Worm (Caenorhabditis elegans): ENCODE measurements around the gene sra-1.
A peak's percentile ranks its signal among the peaks of the same experiment; 100 is the strongest.

Gene sra-1

ce11 chrII:9521570-9521969 lies at the start of gene sra-1:
Gene sra-1 (minus strand): TSS chrII:9521670.
- no peak for TF ChIP-seq sdc-2 (tag; optimal IDR thresholded peaks at IDR 0.05)
- TF ChIP-seq ztf-16 (tag; optimal IDR thresholded peaks at IDR 0.05), result no peak
- TF ChIP-seq ceh-34 (tag; optimal IDR thresholded peaks at IDR 0.05), result no peak
- no peak for TF ChIP-seq ama-1 (optimal IDR thresholded peaks at IDR 0.05)
- TF ChIP-seq che-1 (tag; optimal IDR thresholded peaks at IDR 0.05), result no peak
- TF ChIP-seq unc-3 (GFP tag; conservative IDR thresholded peaks at IDR 0.05), result no peak
- TF ChIP-seq unc-3 (tag; optimal IDR thresholded peaks at IDR 0.05), result no peak
- no peak for TF ChIP-seq ceh-30 (tag; optimal IDR thresholded peaks at IDR 0.05)
- no peak for TF ChIP-seq pax-1 (tag; optimal IDR thresholded peaks at IDR 0.05)
- TF ChIP-seq ceh-18 (tag; optimal IDR thresholded peaks at IDR 0.05), result no peak
- no peak for TF ChIP-seq rnt-1 (tag; optimal IDR thresholded peaks at IDR 0.05)
- TF ChIP-seq ceh-6 (GFP tag; optimal IDR thresholded peaks at IDR 0.05), result no peak
- no peak for TF ChIP-seq ceh-45 (GFP tag; IDR thresholded peaks at IDR 0.05)
- no peak for TF ChIP-seq C08G9.2 (tag; optimal IDR thresholded peaks at IDR 0.05)
- no peak for TF ChIP-seq sox-4 (tag; optimal IDR thresholded peaks at IDR 0.05)
- TF ChIP-seq K02D7.2 (tag; optimal IDR thresholded peaks at IDR 0.05), result no peak
- no peak for TF ChIP-seq ceh-31 (tag; optimal IDR thresholded peaks at IDR 0.05)
- no peak for TF ChIP-seq tbx-7 (tag; optimal IDR thresholded peaks at IDR 0.05)
- TF ChIP-seq hlh-15 (tag; optimal IDR thresholded peaks at IDR 0.05), result no peak

ce11 chrII:9566045-9566444 lies 44.6 kb upstream of the sra-1 start:
- TF ChIP-seq fkh-6 (tag; optimal IDR thresholded peaks at IDR 0.05) (peak; percentile 88), ceh-9 (tag; optimal IDR thresholded peaks at IDR 0.05) (peak; percentile 74), npax-4 (tag; optimal IDR thresholded peaks at IDR 0.05) (peak; percentile 79), pag-3 (tag; optimal IDR thresholded peaks at IDR 0.05; ENCODE audit: borderline replicate concordance) (peak; percentile 68), ets-4 (tag; optimal IDR thresholded peaks at IDR 0.05) (no peak), fax-1 (tag; optimal IDR thresholded peaks at IDR 0.05) (peak; percentile 67), syd-9 (tag; optimal IDR thresholded peaks at IDR 0.05) (peak; percentile 86), elt-2 (tag; optimal IDR thresholded peaks at IDR 0.05) (peak; percentile 91), pha-2 (tag; optimal IDR thresholded peaks at IDR 0.05) (peak; percentile 75), ahr-1 (tag; optimal IDR thresholded peaks at IDR 0.05) (peak; percentile 67), sox-4 (tag; optimal IDR thresholded peaks at IDR 0.05) (peak; percentile 89), nfya-1 (tag; optimal IDR thresholded peaks at IDR 0.05) (peak; percentile 53), hlh-8 (tag; optimal IDR thresholded peaks at IDR 0.05) (peak; percentile 49), ceh-34 (tag; optimal IDR thresholded peaks at IDR 0.05) (peak; percentile 80), fkh-10 (GFP tag; optimal IDR thresholded peaks at IDR 0.05) (no peak), ceh-48 (tag; optimal IDR thresholded peaks at IDR 0.05) (peak; percentile 73), ceh-24 (tag; optimal IDR thresholded peaks at IDR 0.05) (peak; percentile 58), tbx-7 (tag; optimal IDR thresholded peaks at IDR 0.05) (peak; percentile 45), pha-4 (tag; optimal IDR thresholded peaks at IDR 0.05) (no peak), odd-2 (tag; optimal IDR thresholded peaks at IDR 0.05) (no peak), pqm-1 (tag; optimal IDR thresholded peaks at IDR 0.05) (no peak), gmeb-2 (tag; optimal IDR thresholded peaks at IDR 0.05) (peak; percentile 81), ceh-14 (tag; optimal IDR thresholded peaks at IDR 0.05) (peak; percentile 16), ceh-45 (GFP tag; IDR thresholded peaks at IDR 0.05) (peak; percentile 83), pat-9 (tag; optimal IDR thresholded peaks at IDR 0.05) (peak; percentile 84), pros-1 (tag; optimal IDR thresholded peaks at IDR 0.05) (no peak), ztf-16 (tag; optimal IDR thresholded peaks at IDR 0.05) (peak; percentile 68), nhr-232 (tag; optimal IDR thresholded peaks at IDR 0.05) (peak; percentile 89), eyg-1 (tag; optimal IDR thresholded peaks at IDR 0.05) (peak; percentile 82), unc-3 (GFP tag; conservative IDR thresholded peaks at IDR 0.05) (peak; percentile 80), unc-3 (tag; optimal IDR thresholded peaks at IDR 0.05) (peak; percentile 63), lim-6 (tag; optimal IDR thresholded peaks at IDR 0.05) (peak; percentile 16), nhr-11 (tag; optimal IDR thresholded peaks at IDR 0.05) (no peak), mec-3 (tag; optimal IDR thresholded peaks at IDR 0.05; ENCODE audit: borderline replicate concordance) (peak; percentile 10), hlh-6 (tag; optimal IDR thresholded peaks at IDR 0.05) (peak; percentile 93), ceh-6 (GFP tag; optimal IDR thresholded peaks at IDR 0.05) (peak; percentile 88), ceh-31 (tag; optimal IDR thresholded peaks at IDR 0.05) (peak; percentile 40), ceh-2 (tag; optimal IDR thresholded peaks at IDR 0.05) (peak; percentile 60), C08G9.2 (tag; optimal IDR thresholded peaks at IDR 0.05) (peak; percentile 72), hlh-13 (GFP tag; optimal IDR thresholded peaks at IDR 0.05) (peak; percentile 73), dve-1 (tag; optimal IDR thresholded peaks at IDR 0.05) (peak; percentile 83), ttx-3 (tag; optimal IDR thresholded peaks at IDR 0.05) (peak; percentile 89), ama-1 (optimal IDR thresholded peaks at IDR 0.05) (no peak)
